Fruit fly (Drosophila melanogaster) S2 (cell line): ENCODE results near the gene CG34266.

Experiments used
- CG8478 ChIP-seq: fragments of >200 bp; optimal IDR thresholded peaks from 2 replicates; lab custom pipeline; 2018
- CTCF ChIP-seq, 2 experiments: fragments of >200 bp; optimal IDR thresholded peaks; 2 replicates each; lab custom pipeline; 2018

DNA sequence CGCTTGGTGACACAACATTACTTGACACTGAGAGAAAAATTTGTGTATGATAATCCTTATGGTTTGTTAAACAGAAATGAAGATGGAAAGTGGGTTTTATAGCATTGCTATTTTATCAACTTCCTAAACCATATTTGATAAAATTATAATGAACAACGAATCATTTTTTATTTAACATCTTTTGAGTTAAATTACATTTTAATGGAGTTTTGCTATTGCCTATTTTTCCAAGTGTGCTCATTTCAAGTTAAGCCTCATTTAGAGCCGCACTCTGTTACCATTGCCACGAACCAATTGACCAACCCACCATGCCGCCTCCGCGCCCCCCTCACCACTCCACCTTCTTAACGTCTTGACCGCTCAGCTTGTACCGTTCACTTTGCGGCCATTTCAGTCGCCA, 22.5 kb downstream of the CG34266 start:
- TF ChIP-seq CTCF (optimal IDR thresholded peaks at IDR 0.05; lab: Kevin White, UChicago) (no peak), CG8478 (lab: Kevin White, UChicago) (no peak)
